Fruit fly (Drosophila melanogaster) S2 (cell line): Measurements from ENCODE around the gene TkR86C.

Source experiments
- CG8478 ChIP-seq: fragments of >200 bp; optimal IDR thresholded peaks from 2 replicates; lab custom pipeline; 2018
- CTCF ChIP-seq, 2 experiments: fragments of >200 bp; optimal IDR thresholded peaks; 2 replicates each; lab custom pipeline; 2018

- TF ChIP-seq CG8478 (no peak), CTCF (optimal IDR thresholded peaks at IDR 0.05; lab: Kevin White, UChicago) (no peak)
Measured at dm6 chr3R:10775246-10775645, 24.2 kb upstream of the TkR86C start.
